Worm (Caenorhabditis elegans) whole organism, L1 larva: ENCODE data around the gene brap-2.
A peak's percentile ranks its signal among the peaks of the same experiment; 100 is the strongest.

Source experiments
- C04F5.9 ChIP-seq: sonication (generic microtip); optimal IDR thresholded peaks from 2 replicates; lab custom pipeline; 2016; ENCODE audit warnings: missing genetic modification characterization, missing compliant biosample characterization
- C16A3.4 ChIP-seq: fragments of 150-350 bp; optimal IDR thresholded peaks from 2 replicates; lab custom pipeline; 2014; ENCODE audit warnings: missing biosample characterization, missing genetic modification characterization
- blmp-1 ChIP-seq: fragments of 150-350 bp; optimal IDR thresholded peaks from 2 replicates; lab custom pipeline; 2014; ENCODE audit warnings: missing biosample characterization, missing genetic modification characterization
- ceh-82 ChIP-seq, 3 experiments: fragments of 150-350 bp in 1 of 3; sonication (generic microtip) in 2 of 3; optimal IDR thresholded peaks; 2 replicates each; lab custom pipeline; 2014 to 2017; ENCODE audit warnings: missing biosample characterization in 3 of 3, missing genetic modification characterization in 3 of 3
- ceh-88 ChIP-seq: fragments of 200-800 bp; sonication (Bioruptor generic); IDR thresholded peaks from 2 replicates; pipeline ENCODE4 v1.3.6; 2022; ENCODE audit warnings: missing genetic modification characterization, missing compliant biosample characterization
- dpl-1 ChIP-seq, 3 experiments: fragments of 150-350 bp in 2 of 3; sonication (generic microtip) in 1 of 3; optimal IDR thresholded peaks; 2 replicates each; lab custom pipeline; 2014 to 2017; ENCODE audit warnings: missing biosample characterization in 3 of 3, missing genetic modification characterization in 3 of 3, missing genetic modification reagents in 3 of 3
- dsc-1 ChIP-seq: sonication (generic microtip); optimal IDR thresholded peaks from 2 replicates; lab custom pipeline; 2016; ENCODE audit warnings: mild to moderate bottlenecking, missing genetic modification characterization, missing compliant biosample characterization
- efl-1 ChIP-seq, 4 experiments: fragments of 150-350 bp; optimal IDR thresholded peaks in 3 of 4; peaks in 1 of 4; 1 replicate in 1 of 4; 2 replicates in 3 of 4; lab custom pipeline; 2014; ENCODE audit warnings: missing biosample characterization in 2 of 4, missing genetic modification characterization in 2 of 4, missing genetic modification reagents in 2 of 4
- egl-13 ChIP-seq: sonication (generic microtip); optimal IDR thresholded peaks from 2 replicates; lab custom pipeline; 2016; ENCODE audit warnings: missing genotype, missing genetic modification reagents, missing genetic modification characterization, missing compliant biosample characterization
- elt-2 ChIP-seq: sonication (generic microtip); optimal IDR thresholded peaks from 2 replicates; lab custom pipeline; 2016; ENCODE audit warnings: missing genetic modification characterization, mild to moderate bottlenecking, inconsistent platforms, missing compliant biosample characterization, missing genetic modification reagents
- fkh-10 ChIP-seq: sonication (generic microtip); optimal IDR thresholded peaks from 2 replicates; lab custom pipeline; 2017; ENCODE audit warnings: missing biosample characterization, missing genetic modification reagents, missing genetic modification characterization
- fkh-8 ChIP-seq: sonication (generic microtip); optimal IDR thresholded peaks from 2 replicates; lab custom pipeline; 2016; ENCODE audit warnings: mild to moderate bottlenecking, missing genetic modification characterization, missing compliant biosample characterization
- grh-1 ChIP-seq: fragments of 200-800 bp; sonication (Bioruptor generic); IDR thresholded peaks from 2 replicates; pipeline ENCODE4 v1.3.6; 2022; ENCODE audit warnings: missing genetic modification reagents, missing genetic modification characterization, missing compliant biosample characterization
- isw-1 ChIP-seq: fragments of 200-800 bp; sonication (Bioruptor generic); IDR thresholded peaks from 2 replicates; pipeline ENCODE4 v1.3.6; 2022; ENCODE audit warnings: missing genetic modification characterization, missing compliant biosample characterization
- jun-1 ChIP-seq: fragments of 150-350 bp; optimal IDR thresholded peaks from 2 replicates; lab custom pipeline; 2014; ENCODE audit warnings: missing biosample characterization, missing genetic modification reagents, missing genetic modification characterization
- lin-13 ChIP-seq: fragments of 150-350 bp; optimal IDR thresholded peaks from 2 replicates; lab custom pipeline; 2014; ENCODE audit warnings: missing biosample characterization, missing genetic modification reagents, missing genetic modification characterization
- lin-14 ChIP-seq: fragments of 200-800 bp; sonication (Bioruptor generic); optimal IDR thresholded peaks from 2 replicates; lab custom pipeline; 2018; ENCODE audit warnings: mild to moderate bottlenecking, missing genetic modification characterization, moderate library complexity, missing compliant biosample characterization
- lin-15B ChIP-seq: fragments of 150-350 bp; sonication (generic microtip); optimal IDR thresholded peaks from 3 replicates; lab custom pipeline; 2014; ENCODE audit warnings: missing biosample characterization, missing genetic modification characterization
- lin-35 ChIP-seq, 2 experiments: fragments of 150-350 bp; optimal IDR thresholded peaks; 2 replicates each; lab custom pipeline; 2014; ENCODE audit warnings: missing biosample characterization in 2 of 2, missing genetic modification characterization in 2 of 2, missing genetic modification reagents in 2 of 2
- lir-3 ChIP-seq: sonication (generic microtip); optimal IDR thresholded peaks from 2 replicates; lab custom pipeline; 2016; ENCODE audit warnings: mild to moderate bottlenecking, missing genetic modification characterization, moderate library complexity, missing compliant biosample characterization; ENCODE audit not compliant: poor library complexity
- lsy-2 ChIP-seq, 2 experiments: fragments of 150-350 bp; optimal IDR thresholded peaks; 2 replicates each; lab custom pipeline; 2014; ENCODE audit warnings: missing biosample characterization in 2 of 2, missing genetic modification characterization in 2 of 2
- mab-9 ChIP-seq: fragments of 200-800 bp; sonication (Bioruptor generic); IDR thresholded peaks from 2 replicates; pipeline ENCODE4 v1.3.6; 2022; ENCODE audit warnings: missing genetic modification reagents, missing genetic modification characterization, missing compliant biosample characterization
- mep-1 ChIP-seq: fragments of 150-350 bp; optimal IDR thresholded peaks from 2 replicates; lab custom pipeline; 2014; ENCODE audit warnings: missing biosample characterization, missing genetic modification characterization
- nhr-11 ChIP-seq: fragments of 150-350 bp; optimal IDR thresholded peaks from 2 replicates; lab custom pipeline; 2014; ENCODE audit warnings: missing biosample characterization, missing genetic modification characterization
- nhr-19 ChIP-seq: fragments of 200-800 bp; sonication (Bioruptor generic); conservative IDR thresholded peaks from 2 replicates; pipeline ENCODE4 v1.3.6; 2022; ENCODE audit warnings: missing genetic modification characterization, missing compliant biosample characterization
- nhr-20 ChIP-seq: sonication (generic microtip); optimal IDR thresholded peaks from 2 replicates; lab custom pipeline; 2016; ENCODE audit warnings: mild to moderate bottlenecking, missing genetic modification characterization, missing compliant biosample characterization
- nhr-47 ChIP-seq: sonication (generic microtip); optimal IDR thresholded peaks from 2 replicates; lab custom pipeline; 2016; ENCODE audit warnings: mild to moderate bottlenecking, missing genetic modification characterization, moderate library complexity, missing compliant biosample characterization
- nhr-71 ChIP-seq: sonication (generic microtip); optimal IDR thresholded peaks from 2 replicates; lab custom pipeline; 2016; ENCODE audit warnings: mild to moderate bottlenecking, missing genetic modification characterization, moderate library complexity, missing compliant biosample characterization
- nhr-85 ChIP-seq: sonication (generic microtip); peaks from one replicate; lab custom pipeline; 2016; ENCODE audit warnings: missing genetic modification characterization, inconsistent platforms, missing compliant biosample characterization
- nhr-90 ChIP-seq: sonication (generic microtip); optimal IDR thresholded peaks from 2 replicates; lab custom pipeline; 2016; ENCODE audit warnings: mild to moderate bottlenecking, missing genetic modification characterization, missing compliant biosample characterization; ENCODE audit not compliant: poor library complexity
- rnt-1 ChIP-seq: sonication (generic microtip); optimal IDR thresholded peaks from 2 replicates; lab custom pipeline; 2016; ENCODE audit warnings: mild to moderate bottlenecking, missing genetic modification characterization, moderate library complexity, missing compliant biosample characterization
- skn-1 ChIP-seq: fragments of 150-350 bp; optimal IDR thresholded peaks from 2 replicates; lab custom pipeline; 2014; ENCODE audit warnings: missing biosample characterization, missing genetic modification characterization
- snpc-4 ChIP-seq: fragments of 150-350 bp; optimal IDR thresholded peaks from 2 replicates; lab custom pipeline; 2014; ENCODE audit warnings: missing biosample characterization, missing genetic modification characterization
- snu-23 ChIP-seq: sonication (generic microtip); optimal IDR thresholded peaks from 2 replicates; lab custom pipeline; 2016; ENCODE audit warnings: missing genetic modification characterization, missing compliant biosample characterization
- swsn-7 ChIP-seq: sonication (generic microtip); optimal IDR thresholded peaks from 2 replicates; lab custom pipeline; 2016; ENCODE audit warnings: missing genetic modification characterization, missing compliant biosample characterization
- tbx-2 ChIP-seq: sonication (generic microtip); optimal IDR thresholded peaks from 2 replicates; lab custom pipeline; 2016; ENCODE audit warnings: missing genetic modification characterization, missing compliant biosample characterization
- unc-86 ChIP-seq: sonication (generic microtip); optimal IDR thresholded peaks from 2 replicates; lab custom pipeline; 2016; ENCODE audit warnings: missing genetic modification characterization, missing compliant biosample characterization
- unc-98 ChIP-seq: fragments of 200-800 bp; sonication (Bioruptor generic); IDR thresholded peaks from 2 replicates; pipeline ENCODE4 v1.3.6; 2022; ENCODE audit warnings: missing genetic modification characterization, missing compliant biosample characterization
- vab-15 ChIP-seq: sonication (generic microtip); optimal IDR thresholded peaks from 2 replicates; lab custom pipeline; 2017; ENCODE audit warnings: missing genotype, mild to moderate bottlenecking, missing genetic modification characterization, missing compliant biosample characterization
- xbp-1 ChIP-seq: sonication (generic microtip); optimal IDR thresholded peaks from 2 replicates; lab custom pipeline; 2016; ENCODE audit warnings: missing genetic modification characterization, missing compliant biosample characterization
- ztf-11 ChIP-seq, 2 experiments: sonication (generic microtip); optimal IDR thresholded peaks; 2 replicates each; lab custom pipeline; 2016 to 2017; ENCODE audit warnings: missing genetic modification characterization in 2 of 2, missing biosample characterization in 1 of 2, missing compliant biosample characterization in 1 of 2

The brap-2 gene

DNA sequence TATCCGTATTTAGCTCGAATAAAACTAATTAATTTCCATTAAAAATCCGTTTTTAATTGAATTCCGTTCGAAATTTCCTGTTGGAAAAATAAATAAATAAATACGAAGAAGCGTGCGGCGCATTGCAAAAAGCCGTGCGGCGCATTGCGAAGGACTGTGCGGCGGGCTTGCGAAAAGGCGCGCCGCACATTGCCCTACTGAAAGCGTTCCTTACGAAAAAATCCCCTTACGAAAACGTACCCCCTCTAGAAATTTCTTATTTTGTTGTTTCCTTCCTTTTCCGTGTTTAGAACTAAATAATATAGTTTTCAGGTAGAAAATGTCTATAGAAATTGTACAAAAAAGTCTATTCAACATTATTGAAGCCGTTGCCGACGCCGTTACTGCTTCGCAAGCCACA, 42.6 kb downstream of the brap-2 start, which contains the start of gene F09E5.8:
TSS of gene F09E5.8 (plus strand) at position 313 of the 400 bp plus-strand sequence.
- TF ChIP-seq nhr-19 (GFP tag; lab: Robert Waterston, UW) (peak; percentile 59), ceh-88 (GFP tag; lab: Robert Waterston, UW) (peak; percentile 42; the same call in 1 of the 2 replicates), grh-1 (GFP tag; lab: Robert Waterston, UW) (peak; percentile 32; the same call in 1 of the 2 replicates), isw-1 (GFP tag; lab: Robert Waterston, UW) (peak; percentile 41)

DNA sequence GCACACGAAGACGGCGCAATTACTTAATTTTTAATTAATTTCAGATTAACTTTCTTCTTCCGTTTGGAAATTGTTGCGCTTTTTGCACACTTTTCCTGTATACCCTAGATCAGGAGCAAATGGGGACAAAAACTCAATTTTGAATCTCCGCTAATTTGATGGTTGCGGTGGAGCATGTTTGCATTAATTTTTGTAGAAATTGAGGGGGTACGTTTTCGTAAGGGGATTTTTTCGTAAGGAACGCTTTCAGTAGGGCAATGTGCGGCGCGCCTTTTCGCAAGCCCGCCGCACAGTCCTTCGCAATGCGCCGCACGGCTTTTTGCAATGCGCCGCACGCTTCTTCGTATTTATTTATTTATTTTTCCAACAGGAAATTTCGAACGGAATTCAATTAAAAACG, 46.6 kb downstream of the brap-2 start:
- TF ChIP-seq lin-14 (GFP tag; lab: Kevin White, UChicago) (peak; percentile 75), ceh-82 (tag; optimal IDR thresholded peaks at IDR 0.05; lab: Kevin White, UChicago) (peak; percentile 1 to 52 (median 50)), nhr-90 (peak; percentile 81), nhr-11 (tag; lab: Kevin White, UChicago) (peak; percentile 52), grh-1 (GFP tag; lab: Robert Waterston, UW) (peak; percentile 96), blmp-1 (peak; percentile 59), snu-23 (GFP tag; lab: Kevin White, UChicago) (peak; percentile 73), xbp-1 (tag; lab: Kevin White, UChicago) (peak; percentile 65), nhr-47 (peak; percentile 77), C16A3.4 (tag; lab: Kevin White, UChicago) (peak; percentile 70), nhr-20 (tag; lab: Kevin White, UChicago) (peak; percentile 73), fkh-10 (peak; percentile 12), nhr-85 (tag; lab: Kevin White, UChicago) (peak; percentile 84), lin-13 (GFP tag; lab: Kevin White, UChicago) (peak; percentile 70), rnt-1 (tag; lab: Kevin White, UChicago) (peak; percentile 86), skn-1 (peak; percentile 47), jun-1 (tag; lab: Kevin White, UChicago) (peak; percentile 42), lin-15B (tag; lab: Kevin White, UChicago) (peak; percentile 55), mep-1 (tag; lab: Kevin White, UChicago) (peak; percentile 55), lir-3 (tag; lab: Kevin White, UChicago) (peak; percentile 52), unc-86 (tag; lab: Kevin White, UChicago) (peak; percentile 47), dsc-1 (tag; lab: Kevin White, UChicago) (peak; percentile 51), dpl-1 (GFP tag; optimal IDR thresholded peaks at IDR 0.05; lab: Kevin White, UChicago) (peak; percentile 87 to 91 (median 90)), lin-35 (GFP tag; optimal IDR thresholded peaks at IDR 0.05; lab: Kevin White, UChicago) (peak; percentile 89 to 98), ceh-88 (GFP tag; lab: Robert Waterston, UW) (peak; percentile 92), lsy-2 (tag; optimal IDR thresholded peaks at IDR 0.05; lab: Kevin White, UChicago) (peak; percentile 64 to 88), tbx-2 (tag; lab: Kevin White, UChicago) (peak; percentile 73), egl-13 (tag; lab: Kevin White, UChicago) (peak; percentile 9), elt-2 (peak; percentile 12), mab-9 (GFP tag; lab: Robert Waterston, UW) (peak; percentile 89), fkh-8 (tag; lab: Kevin White, UChicago) (peak; percentile 30), C04F5.9 (tag; lab: Kevin White, UChicago) (peak; percentile 26), swsn-7 (tag; lab: Kevin White, UChicago) (peak; percentile 74), unc-98 (GFP tag; lab: Robert Waterston, UW) (0 out of 2 replicates have a peak, but pooled peaks have one; percentile 26), nhr-71 (tag; lab: Kevin White, UChicago) (peak; percentile 84), isw-1 (GFP tag; lab: Robert Waterston, UW) (peak; percentile 93), snpc-4 (peak; percentile 57), vab-15 (tag; lab: Kevin White, UChicago) (peak; percentile 76), ztf-11 (tag; optimal IDR thresholded peaks at IDR 0.05; lab: Kevin White, UChicago) (peak in 1 of 2 experiments; percentile 36), nhr-19 (GFP tag; lab: Robert Waterston, UW) (peak; percentile 97), efl-1 (optimal IDR thresholded peaks at IDR 0.05; lab: Kevin White, UChicago) (peak; percentile 72 to 93), efl-1 (GFP tag; optimal IDR thresholded peaks at IDR 0.05 in 1 of 2; lab: Kevin White, UChicago) (peak; percentile 92 to 99)
- TF ChIP-seq, all 84 proteins: peak for 41; not testable (repeated sequence) for 43
